Worm (Caenorhabditis elegans): Measurements from ENCODE around the gene C07H6.9.

DNA sequence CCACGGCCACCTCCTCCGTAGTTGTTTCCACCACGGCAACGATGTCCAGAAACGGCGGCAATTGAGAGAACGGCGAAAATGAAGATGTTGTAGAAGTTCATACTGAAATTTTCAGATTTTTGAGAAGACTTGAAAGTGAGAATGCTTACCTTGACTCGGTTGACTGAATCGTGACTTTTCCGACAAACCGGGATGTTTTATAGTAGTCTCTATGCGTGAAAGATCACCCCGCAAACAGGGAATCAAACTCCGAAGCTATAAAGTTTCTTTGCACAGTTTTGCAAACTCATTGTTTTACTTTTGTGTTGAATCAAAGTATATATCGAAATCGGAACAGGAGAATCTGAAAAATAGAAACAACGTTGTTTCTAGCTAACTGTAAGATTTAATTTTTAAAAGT lies 37.0 kb downstream of the C07H6.9 start, which contains the start of gene fipr-20:
- TF ChIP-seq fkh-10 (GFP tag; optimal IDR thresholded peaks at IDR 0.05), result no peak
- TF ChIP-seq lin-14 (GFP tag; optimal IDR thresholded peaks at IDR 0.05), result no peak
- no peak for TF ChIP-seq jun-1 (tag; optimal IDR thresholded peaks at IDR 0.05)
- TF ChIP-seq mdl-1 (tag; optimal IDR thresholded peaks at IDR 0.05), result no peak
- TF ChIP-seq ces-1 (GFP tag; optimal IDR thresholded peaks at IDR 0.05), result no peak
- TF ChIP-seq ceh-8 (GFP tag; optimal IDR thresholded peaks at IDR 0.05), result no peak
- TF ChIP-seq egl-13 (tag; optimal IDR thresholded peaks at IDR 0.05), result no peak
- no peak for TF ChIP-seq nhr-237 (tag; optimal IDR thresholded peaks at IDR 0.05)
- TF ChIP-seq nhr-12 (tag; optimal IDR thresholded peaks at IDR 0.05), result no peak
- TF ChIP-seq lin-39 (tag; optimal IDR thresholded peaks at IDR 0.05), result no peak
- TF ChIP-seq nhr-28 (tag; optimal IDR thresholded peaks at IDR 0.05), result no peak
- TF ChIP-seq nhr-85 (tag), result no peak
- no peak for TF ChIP-seq nhr-90 (tag; optimal IDR thresholded peaks at IDR 0.05; ENCODE audit: poor library complexity)
